Worm (Caenorhabditis elegans): ENCODE measurements around the gene tbx-9.
A peak's percentile ranks its signal among the peaks of the same experiment; 100 is the strongest.

The tbx-9 gene

DNA sequence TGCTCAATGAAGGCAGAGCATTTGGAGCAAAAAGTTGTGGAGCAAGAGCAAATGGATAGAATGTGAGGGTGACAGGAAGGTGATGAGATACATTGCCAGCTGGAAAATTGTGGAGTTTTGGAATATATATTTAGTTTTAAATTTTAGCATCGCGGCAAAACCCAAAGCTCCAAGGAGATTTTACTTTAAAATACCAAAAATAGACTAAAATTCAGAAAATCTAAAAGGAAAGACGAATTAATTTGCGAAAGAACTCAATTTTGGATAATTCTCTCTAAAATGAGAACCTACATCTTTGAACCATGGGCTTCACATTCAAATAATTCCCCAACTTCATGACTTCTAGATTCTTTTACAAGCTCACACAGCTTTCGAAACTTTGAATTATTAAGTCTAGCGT, 9.1 kb downstream of the tbx-9 start, which contains the start of gene T07C4.12:
TSS of gene T07C4.12 (minus strand) at position 101 of the 400 bp plus-strand sequence.
- TF ChIP-seq unc-42 (tag; optimal IDR thresholded peaks at IDR 0.05) (no peak), zip-5 (tag; optimal IDR thresholded peaks at IDR 0.05) (no peak), nhr-11 (tag; optimal IDR thresholded peaks at IDR 0.05) (no peak), unc-55 (GFP tag; optimal IDR thresholded peaks at IDR 0.05) (no peak), pax-1 (tag; optimal IDR thresholded peaks at IDR 0.05) (no peak), ahr-1 (tag; optimal IDR thresholded peaks at IDR 0.05) (no peak), elt-4 (tag; optimal IDR thresholded peaks at IDR 0.05) (no peak)

- no peak for TF ChIP-seq elt-2 (tag; optimal IDR thresholded peaks at IDR 0.05)
- TF ChIP-seq unc-3 (GFP tag; conservative IDR thresholded peaks at IDR 0.05): no peak
- no peak for TF ChIP-seq unc-3 (tag; optimal IDR thresholded peaks at IDR 0.05)
- TF ChIP-seq pax-1 (tag; optimal IDR thresholded peaks at IDR 0.05): no peak
- TF ChIP-seq ceh-30 (tag; optimal IDR thresholded peaks at IDR 0.05): no peak
- no peak for TF ChIP-seq rnt-1 (tag; optimal IDR thresholded peaks at IDR 0.05)
- TF ChIP-seq eyg-1 (tag; optimal IDR thresholded peaks at IDR 0.05): no peak
- TF ChIP-seq gmeb-2 (tag; optimal IDR thresholded peaks at IDR 0.05): no peak
- TF ChIP-seq tbx-7 (tag; optimal IDR thresholded peaks at IDR 0.05): no peak
- TF ChIP-seq hlh-13 (GFP tag; optimal IDR thresholded peaks at IDR 0.05): no peak
- no peak for TF ChIP-seq ceh-34 (tag; optimal IDR thresholded peaks at IDR 0.05)
- TF ChIP-seq sox-4 (tag; optimal IDR thresholded peaks at IDR 0.05): no peak
- TF ChIP-seq unc-86 (tag; optimal IDR thresholded peaks at IDR 0.05): no peak
- TF ChIP-seq dmd-4 (tag; optimal IDR thresholded peaks at IDR 0.05; ENCODE audit: borderline replicate concordance): no peak
- no peak for TF ChIP-seq C38D4.7 (GFP tag; optimal IDR thresholded peaks at IDR 0.05)
Measured at ce11 chrIII:10331232-10331631, 10.4 kb downstream of the tbx-9 start.

ce11 chrIII:10330372-10331062, 11.1 kb downstream of the tbx-9 start, which contains the start of gene nex-2:
Gene nex-2 (minus strand): TSS chrIII:10330422.
- TF ChIP-seq ceh-22 (tag; optimal IDR thresholded peaks at IDR 0.05) (no peak), ceh-18 (tag; optimal IDR thresholded peaks at IDR 0.05) (no peak), F13H6.1 (tag; optimal IDR thresholded peaks at IDR 0.05) (no peak), nhr-232 (tag; optimal IDR thresholded peaks at IDR 0.05) (no peak), ref-2 (tag; optimal IDR thresholded peaks at IDR 0.05) (no peak), ceh-14 (tag; optimal IDR thresholded peaks at IDR 0.05) (no peak), ceh-6 (GFP tag; optimal IDR thresholded peaks at IDR 0.05) (no peak), unc-3 (GFP tag; conservative IDR thresholded peaks at IDR 0.05) (no peak), unc-3 (tag; optimal IDR thresholded peaks at IDR 0.05) (no peak), elt-4 (tag; optimal IDR thresholded peaks at IDR 0.05) (no peak), pax-1 (tag; optimal IDR thresholded peaks at IDR 0.05) (no peak)

- TF ChIP-seq fkh-10 (GFP tag; optimal IDR thresholded peaks at IDR 0.05) (no peak), elt-2 (tag; optimal IDR thresholded peaks at IDR 0.05) (peak; percentile 52)
Measured at ce11 chrIII:10329811-10330210, 11.8 kb downstream of the tbx-9 start.

- TF ChIP-seq dmd-4 (tag; optimal IDR thresholded peaks at IDR 0.05; ENCODE audit: borderline replicate concordance) (no peak), hlh-13 (GFP tag; optimal IDR thresholded peaks at IDR 0.05) (no peak), nfya-1 (tag; optimal IDR thresholded peaks at IDR 0.05) (peak; percentile 2), sox-2 (GFP tag; IDR thresholded peaks at IDR 0.05) (0 out of 2 replicates have a peak, but pooled peaks have one; percentile 13), tbx-7 (tag; optimal IDR thresholded peaks at IDR 0.05) (no peak), hlh-15 (tag; optimal IDR thresholded peaks at IDR 0.05) (no peak)
Measured at ce11 chrIII:10328565-10329541, 12.8 kb downstream of the tbx-9 start.
